Worm (Caenorhabditis elegans): ENCODE measurements around the gene cpg-20.
"Not testable (repeated sequence)": the region's sequence is repeated elsewhere in the genome, so short reads cannot be mapped to it uniquely, and the experiment has no call there.

The cpg-20 gene

ce11 chrIV:6040676-6041075 lies 35.4 kb downstream of the cpg-20 start, which contains the start of gene kcc-2:
Gene kcc-2 (plus strand): TSS chrIV:6040976.
- TF ChIP-seq jun-1 (tag; optimal IDR thresholded peaks at IDR 0.05) (no peak), egl-13 (tag; optimal IDR thresholded peaks at IDR 0.05) (no peak), dsc-1 (tag; optimal IDR thresholded peaks at IDR 0.05) (no peak), ceh-8 (GFP tag; optimal IDR thresholded peaks at IDR 0.05) (no peak), tbx-2 (tag; optimal IDR thresholded peaks at IDR 0.05) (no peak), mep-1 (tag; optimal IDR thresholded peaks at IDR 0.05) (no peak), lin-35 (GFP tag; optimal IDR thresholded peaks at IDR 0.05) (no peak)

DNA sequence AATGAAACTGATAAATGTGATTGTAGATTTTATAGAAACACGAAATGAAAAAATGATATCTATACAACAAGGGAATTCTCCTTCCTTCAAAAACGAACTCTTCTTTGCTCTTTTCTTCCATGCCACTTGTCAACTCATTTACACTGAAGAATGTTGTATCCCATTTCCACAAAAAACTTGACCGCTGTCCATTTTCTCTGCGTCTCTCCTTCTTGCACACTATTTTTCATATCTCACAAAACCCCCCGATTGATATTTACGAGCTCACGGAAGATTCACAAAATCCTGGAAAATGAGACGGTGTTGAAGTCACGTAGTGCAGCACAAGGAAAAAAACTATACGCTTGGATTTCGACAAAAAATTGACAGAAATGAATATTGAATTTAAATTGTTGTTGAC lies 40.9 kb downstream of the cpg-20 start:
- TF ChIP-seq lsy-2 (tag; optimal IDR thresholded peaks at IDR 0.05) (no peak), hlh-17 (GFP tag; optimal IDR thresholded peaks at IDR 0.05; ENCODE audit: borderline replicate concordance) (no peak), unc-62 (GFP tag; optimal IDR thresholded peaks at IDR 0.05) (no peak), hpl-2 (GFP tag; optimal IDR thresholded peaks at IDR 0.05) (no peak), unc-30 (tag; optimal IDR thresholded peaks at IDR 0.05) (no peak), Y116A8C.19 (tag; optimal IDR thresholded peaks at IDR 0.05; ENCODE audit: borderline replicate concordance) (no peak), C16A3.4 (tag; optimal IDR thresholded peaks at IDR 0.05) (no peak), mab-9 (GFP tag; IDR thresholded peaks at IDR 0.05) (no peak), nhr-12 (tag; optimal IDR thresholded peaks at IDR 0.05) (no peak), nhr-90 (tag; optimal IDR thresholded peaks at IDR 0.05; ENCODE audit: poor library complexity) (no peak), nhr-71 (tag; optimal IDR thresholded peaks at IDR 0.05) (no peak), nhr-237 (tag; optimal IDR thresholded peaks at IDR 0.05) (no peak), swsn-7 (tag; optimal IDR thresholded peaks at IDR 0.05) (no peak), nhr-76 (tag; optimal IDR thresholded peaks at IDR 0.05) (no peak), pax-3 (tag; optimal IDR thresholded peaks at IDR 0.05) (no peak), nhr-84 (tag; optimal IDR thresholded peaks at IDR 0.05) (no peak), ets-5 (GFP tag; IDR thresholded peaks at IDR 0.05) (no peak), aly-2 (tag; optimal IDR thresholded peaks at IDR 0.05) (no peak), pag-3 (tag; optimal IDR thresholded peaks at IDR 0.05; ENCODE audit: borderline replicate concordance, insufficient read depth) (no peak), ceh-8 (GFP tag; optimal IDR thresholded peaks at IDR 0.05) (no peak)

DNA sequence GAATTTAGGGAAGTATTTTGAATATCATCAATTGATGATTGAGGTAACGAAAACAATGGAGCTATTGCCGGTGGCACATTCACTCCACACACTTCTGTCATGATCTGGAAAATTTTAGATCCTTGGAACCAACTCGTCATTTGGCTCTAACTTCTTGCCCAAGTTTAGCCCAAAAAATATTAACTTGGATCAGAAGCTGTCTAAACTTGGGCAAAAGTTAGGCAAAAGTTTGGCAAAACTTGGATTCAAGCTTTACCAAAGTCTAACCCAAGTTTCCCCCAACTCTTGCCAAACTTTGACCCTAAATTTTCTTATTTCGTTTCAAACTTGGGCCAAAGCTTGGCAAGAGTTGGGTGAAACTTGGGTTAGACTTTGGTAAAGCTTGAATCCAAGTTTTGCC lies 42.5 kb downstream of the cpg-20 start, which contains the start of gene pqn-22:
Gene pqn-22, minus strand, starts transcription at position 101 of the 400 bp plus-strand sequence.
- TF ChIP-seq lin-39 (tag; optimal IDR thresholded peaks at IDR 0.05); nhr-71 (tag; optimal IDR thresholded peaks at IDR 0.05); Y116A8C.19 (tag; optimal IDR thresholded peaks at IDR 0.05; ENCODE audit: borderline replicate concordance): not testable (repeated sequence)

ce11 chrIV:6032413-6032812 lies 43.6 kb downstream of the cpg-20 start:
- TF ChIP-seq rnt-1 (tag; optimal IDR thresholded peaks at IDR 0.05) (peak; percentile 5), ceh-82 (tag; optimal IDR thresholded peaks at IDR 0.05) (no peak), pag-3 (tag; optimal IDR thresholded peaks at IDR 0.05; ENCODE audit: borderline replicate concordance, insufficient read depth) (peak; percentile 93), ceh-8 (GFP tag; optimal IDR thresholded peaks at IDR 0.05) (no peak), efl-1 (optimal IDR thresholded peaks at IDR 0.05) (no peak), efl-1 (GFP tag; optimal IDR thresholded peaks at IDR 0.05 in 1 of 2) (peak in 1 of 2 experiments; percentile 12)
